Worm (Caenorhabditis elegans) whole organism, young adult: ENCODE data around the gene rpl-11.1.

Experiments used
- F49E8.2 ChIP-seq: sonication (generic microtip); optimal IDR thresholded peaks from 3 replicates; lab custom pipeline; 2017; ENCODE audit warnings: missing genetic modification characterization, mild to moderate bottlenecking, missing compliant biosample characterization, antibody characterized with exemption, moderate library complexity; ENCODE audit not compliant: insufficient read depth
- egrh-3 ChIP-seq: fragments of 200-800 bp; sonication (Bioruptor generic); IDR thresholded peaks from 2 replicates; pipeline ENCODE4 v1.3.6; 2022; ENCODE audit warnings: missing genetic modification reagents, missing genetic modification characterization, missing compliant biosample characterization

ce11 chrV:3633041-3633440 lies 47.2 kb upstream of the rpl-11.1 start, which contains the start of gene F59B1.2:
- TF ChIP-seq F49E8.2 (tag; lab: Kevin White, UChicago) (no peak), egrh-3 (GFP tag; lab: Robert Waterston, UW) (no peak)
